Worm (Caenorhabditis elegans) whole organism, L4/young adult: ENCODE results near the gene K09E4.3.

Source experiments
- W03F9.2 ChIP-seq: fragments of 150-350 bp; optimal IDR thresholded peaks from 2 replicates; lab custom pipeline; 2014; ENCODE audit warnings: missing biosample characterization, missing genetic modification characterization
- dao-5 ChIP-seq: sonication (generic microtip); optimal IDR thresholded peaks from 2 replicates; lab custom pipeline; 2016; ENCODE audit warnings: missing genotype, missing genetic modification characterization, moderate library complexity, missing compliant biosample characterization
- him-1 ChIP-seq: sonication (generic microtip); optimal IDR thresholded peaks from 2 replicates; lab custom pipeline; 2016; ENCODE audit warnings: missing genotype, missing genetic modification reagents, missing genetic modification characterization, missing compliant biosample characterization

DNA sequence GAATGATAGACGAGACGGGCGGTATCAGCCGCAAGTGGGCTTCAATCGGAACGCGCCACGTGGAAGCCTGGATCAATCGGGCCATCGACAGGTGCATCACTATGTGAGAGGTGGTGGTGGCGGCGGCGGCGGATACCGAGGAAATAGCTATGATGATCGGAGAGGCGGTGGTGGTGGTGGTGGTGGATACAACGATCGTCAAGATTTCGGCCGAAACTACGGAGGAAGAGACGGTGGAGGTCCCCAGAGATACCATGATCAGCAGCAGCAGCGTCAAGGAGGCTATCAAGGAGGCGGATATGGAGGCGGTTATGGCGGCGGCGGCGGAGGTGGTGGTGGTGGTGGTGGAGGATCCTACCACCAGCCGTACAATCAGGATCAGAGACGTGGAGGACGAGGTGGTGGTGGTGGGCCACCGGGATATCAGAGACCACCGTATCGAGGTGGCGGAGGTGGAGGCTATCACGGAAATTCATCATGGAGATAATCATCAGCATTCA lies 38.7 kb upstream of the K09E4.3 start:
- no peak for TF ChIP-seq dao-5 (tag; lab: Kevin White, UChicago)
- TF ChIP-seq him-1 (tag; lab: Kevin White, UChicago): no peak
- no peak for TF ChIP-seq W03F9.2 (tag; lab: Kevin White, UChicago)
